Worm (Caenorhabditis elegans) whole organism, mixed stage, embryonic: ENCODE measurements around the gene T04B8.1.
"Not testable (repeated sequence)": the region's sequence is repeated elsewhere in the genome, so short reads cannot be mapped to it uniquely, and the experiment has no call there.

Source experiments
- M03D4.4 ChIP-seq: sonication (generic microtip); optimal IDR thresholded peaks from 2 replicates; lab custom pipeline; 2017; ENCODE audit warnings: mild to moderate bottlenecking, missing genetic modification characterization, missing compliant biosample characterization
- bed-3 ChIP-seq: fragments of 200-800 bp; sonication (Bioruptor generic); optimal IDR thresholded peaks from 3 replicates; lab custom pipeline; 2018; ENCODE audit warnings: mild to moderate bottlenecking, missing genetic modification characterization, moderate library complexity, missing compliant biosample characterization
- blmp-1 ChIP-seq: fragments of 150-350 bp; optimal IDR thresholded peaks from 2 replicates; lab custom pipeline; 2014; ENCODE audit warnings: missing biosample characterization, missing genetic modification characterization
- ceh-39 ChIP-seq: fragments of 150-350 bp; optimal IDR thresholded peaks from 2 replicates; lab custom pipeline; 2014; ENCODE audit warnings: missing biosample characterization, missing genetic modification characterization
- ceh-43 ChIP-seq: fragments of 200-800 bp; sonication (Bioruptor generic); optimal IDR thresholded peaks from 2 replicates; lab custom pipeline; 2018; ENCODE audit warnings: mild to moderate bottlenecking, missing genetic modification characterization, moderate library complexity, missing compliant biosample characterization
- ceh-83 ChIP-seq: fragments of 200-800 bp; sonication (Bioruptor generic); optimal IDR thresholded peaks from 2 replicates; lab custom pipeline; 2018; ENCODE audit warnings: mild to moderate bottlenecking, missing genetic modification characterization, missing compliant biosample characterization
- ces-1 ChIP-seq: fragments of 150-350 bp; optimal IDR thresholded peaks from 2 replicates; lab custom pipeline; 2014; ENCODE audit warnings: missing biosample characterization, missing genetic modification reagents, missing genetic modification characterization
- cnd-1 ChIP-seq: fragments of 200-800 bp; sonication (Bioruptor generic); optimal IDR thresholded peaks from 2 replicates; lab custom pipeline; 2018; ENCODE audit warnings: mild to moderate bottlenecking, missing genetic modification characterization, missing compliant biosample characterization
- drap-1 ChIP-seq: fragments of 200-800 bp; sonication (Bioruptor generic); optimal IDR thresholded peaks from 3 replicates; lab custom pipeline; 2018; ENCODE audit warnings: mild to moderate bottlenecking, missing genetic modification characterization, missing compliant biosample characterization
- elt-1 ChIP-seq: sonication (generic microtip); optimal IDR thresholded peaks from 2 replicates; lab custom pipeline; 2017; ENCODE audit warnings: missing genetic modification characterization, mild to moderate bottlenecking, missing compliant biosample characterization, antibody characterized with exemption, moderate library complexity, borderline replicate concordance; ENCODE audit not compliant: insufficient read depth
- elt-3 ChIP-seq: fragments of 150-350 bp; optimal IDR thresholded peaks from 2 replicates; lab custom pipeline; 2014; ENCODE audit warnings: missing biosample characterization, missing genetic modification characterization
- ham-2 ChIP-seq: fragments of 200-800 bp; sonication (Bioruptor generic); optimal IDR thresholded peaks from 2 replicates; lab custom pipeline; 2018; ENCODE audit warnings: mild to moderate bottlenecking, missing genetic modification characterization, missing compliant biosample characterization
- hlh-1 ChIP-seq: fragments of 150-350 bp; optimal IDR thresholded peaks from 2 replicates; lab custom pipeline; 2014; ENCODE audit warnings: missing biosample characterization, missing genetic modification reagents, missing genetic modification characterization
- lin-13 ChIP-seq: fragments of 150-350 bp; optimal IDR thresholded peaks from 2 replicates; lab custom pipeline; 2014; ENCODE audit warnings: missing biosample characterization, missing genetic modification characterization
- lin-32 ChIP-seq: fragments of 200-800 bp; sonication (Bioruptor generic); optimal IDR thresholded peaks from 2 replicates; lab custom pipeline; 2018; ENCODE audit warnings: mild to moderate bottlenecking, missing genetic modification characterization, missing compliant biosample characterization
- lsy-2 ChIP-seq: fragments of 150-350 bp; optimal IDR thresholded peaks from 2 replicates; lab custom pipeline; 2014; ENCODE audit warnings: missing biosample characterization, missing genetic modification characterization
- mab-5 ChIP-seq: fragments of 150-350 bp; optimal IDR thresholded peaks from 2 replicates; lab custom pipeline; 2014; ENCODE audit warnings: missing biosample characterization, missing genetic modification characterization
- mep-1 ChIP-seq: fragments of 150-350 bp; optimal IDR thresholded peaks from 2 replicates; lab custom pipeline; 2017; ENCODE audit warnings: missing biosample characterization, missing genetic modification reagents, missing genetic modification characterization, inconsistent platforms
- mls-2 ChIP-seq: sonication (generic microtip); optimal IDR thresholded peaks from 2 replicates; lab custom pipeline; 2016; ENCODE audit warnings: mild to moderate bottlenecking, missing genetic modification characterization, moderate library complexity, missing compliant biosample characterization
- nhr-12 ChIP-seq: fragments of 150-350 bp; optimal IDR thresholded peaks from 2 replicates; lab custom pipeline; 2014; ENCODE audit warnings: missing biosample characterization, missing genetic modification characterization
- nhr-2 ChIP-seq: fragments of 150-350 bp; optimal IDR thresholded peaks from 2 replicates; lab custom pipeline; 2014; ENCODE audit warnings: missing biosample characterization, missing genetic modification characterization
- nhr-237 ChIP-seq: fragments of 150-350 bp; optimal IDR thresholded peaks from 2 replicates; lab custom pipeline; 2014; ENCODE audit warnings: missing biosample characterization, missing genetic modification characterization
- nhr-76 ChIP-seq: sonication (generic microtip); optimal IDR thresholded peaks from 2 replicates; lab custom pipeline; 2017; ENCODE audit warnings: missing biosample characterization, missing genetic modification characterization
- pha-4 ChIP-seq: fragments of 150-350 bp; optimal IDR thresholded peaks from 2 replicates; lab custom pipeline; 2018; ENCODE audit warnings: missing biosample characterization, missing genetic modification reagents, missing genetic modification characterization
- sem-2 ChIP-seq: fragments of 200-800 bp; sonication (Bioruptor generic); optimal IDR thresholded peaks from 2 replicates; lab custom pipeline; 2018; ENCODE audit warnings: mild to moderate bottlenecking, missing genetic modification characterization, missing compliant biosample characterization
- snpc-4 ChIP-seq: fragments of 150-350 bp; optimal IDR thresholded peaks from 2 replicates; lab custom pipeline; 2014; ENCODE audit warnings: missing biosample characterization, missing genetic modification characterization
- sptf-1 ChIP-seq: sonication (generic microtip); optimal IDR thresholded peaks from 2 replicates; lab custom pipeline; 2017; ENCODE audit warnings: mild to moderate bottlenecking, missing genetic modification characterization, moderate library complexity, missing compliant biosample characterization
- unc-120 ChIP-seq: sonication (generic microtip); optimal IDR thresholded peaks from 2 replicates; lab custom pipeline; 2017; ENCODE audit warnings: missing genetic modification characterization, missing compliant biosample characterization; ENCODE audit not compliant: poor library complexity, severe bottlenecking
- unc-39 ChIP-seq: fragments of 150-350 bp; optimal IDR thresholded peaks from 2 replicates; lab custom pipeline; 2014; ENCODE audit warnings: missing biosample characterization, missing genetic modification characterization
- zip-8 ChIP-seq: fragments of 150-350 bp; optimal IDR thresholded peaks from 2 replicates; lab custom pipeline; 2014; ENCODE audit warnings: missing biosample characterization, missing genetic modification characterization
- ztf-11 ChIP-seq: fragments of 150-350 bp; optimal IDR thresholded peaks from 2 replicates; lab custom pipeline; 2014; ENCODE audit warnings: missing biosample characterization, missing genetic modification characterization

Gene T04B8.1

ce11 chrII:633984-634383, at the start of gene T04B8.1:
Gene T04B8.1 (plus strand): TSS chrII:634284.
- TF ChIP-seq ces-1 (GFP tag; lab: Kevin White, UChicago), result no peak
- no peak for TF ChIP-seq bed-3 (GFP tag; lab: Kevin White, UChicago)
- no peak for TF ChIP-seq snpc-4
- no peak for TF ChIP-seq sptf-1 (tag; lab: Kevin White, UChicago)
- no peak for TF ChIP-seq zip-8 (tag; lab: Kevin White, UChicago)
- no peak for TF ChIP-seq cnd-1 (tag; lab: Kevin White, UChicago)
- no peak for TF ChIP-seq lsy-2 (tag; lab: Kevin White, UChicago)
- TF ChIP-seq, all 35 proteins: peak for 0

ce11 chrII:584321-584848, 49.7 kb upstream of the T04B8.1 start, which contains the start of the genes W08F4.12 and W08F4.13:
Gene W08F4.12 (minus strand): TSS chrII:584421.
Gene W08F4.13 (plus strand): TSS chrII:584798.
- TF ChIP-seq nhr-76 (tag; lab: Kevin White, UChicago) (no peak), blmp-1 (tag; lab: Kevin White, UChicago) (no peak), ceh-83 (no peak), ceh-39 (no peak), elt-1 (tag; lab: Kevin White, UChicago) (no peak), ces-1 (GFP tag; lab: Kevin White, UChicago) (no peak), mls-2 (tag; lab: Kevin White, UChicago) (no peak), bed-3 (GFP tag; lab: Kevin White, UChicago) (no peak), cnd-1 (tag; lab: Kevin White, UChicago) (no peak), sptf-1 (tag; lab: Kevin White, UChicago) (no peak), ztf-11 (tag; lab: Kevin White, UChicago) (no peak), M03D4.4 (tag; lab: Kevin White, UChicago) (no peak), unc-120 (no peak), lin-13 (tag; lab: Kevin White, UChicago) (no peak), unc-39 (tag; lab: Kevin White, UChicago) (no peak), nhr-237 (tag; lab: Kevin White, UChicago) (no peak), zip-8 (tag; lab: Kevin White, UChicago) (no peak)

- TF ChIP-seq nhr-12 (tag; lab: Kevin White, UChicago) (no peak), zip-8 (tag; lab: Kevin White, UChicago) (no peak), sptf-1 (tag; lab: Kevin White, UChicago) (no peak), elt-3 (no peak)
Observed at ce11 chrII:587533-587932, 46.6 kb upstream of the T04B8.1 start, which contains the start of gene fbxb-34. Gene fbxb-34 (plus strand): TSS chrII:587833.

- no peak for TF ChIP-seq sem-2 (GFP tag; lab: Kevin White, UChicago)
- no peak for TF ChIP-seq cnd-1 (tag; lab: Kevin White, UChicago)
- no peak for TF ChIP-seq elt-1 (tag; lab: Kevin White, UChicago)
- TF ChIP-seq bed-3 (GFP tag; lab: Kevin White, UChicago), result no peak
- no peak for TF ChIP-seq lin-13 (tag; lab: Kevin White, UChicago)
- no peak for TF ChIP-seq sptf-1 (tag; lab: Kevin White, UChicago)
- TF ChIP-seq nhr-2, result no peak
- no peak for TF ChIP-seq ztf-11 (tag; lab: Kevin White, UChicago)
- TF ChIP-seq nhr-12 (tag; lab: Kevin White, UChicago), result no peak
- no peak for TF ChIP-seq snpc-4
- TF ChIP-seq lsy-2 (tag; lab: Kevin White, UChicago), result no peak
- no peak for TF ChIP-seq mls-2 (tag; lab: Kevin White, UChicago)
Observed at ce11 chrII:591110-591509, 43.0 kb upstream of the T04B8.1 start, which contains the start of gene W08F4.10. Gene W08F4.10 (minus strand): TSS chrII:591210.

- not testable (repeated sequence) for TF ChIP-seq cnd-1, nhr-237, pha-4 (tag; lab: Kevin White, UChicago)
Observed at ce11 chrII:593221-593620, 40.9 kb upstream of the T04B8.1 start, which contains the start of gene W08F4.1. Gene W08F4.1 (plus strand): TSS chrII:593521.

- TF ChIP-seq sem-2 (GFP tag; lab: Kevin White, UChicago), result no peak
- no peak for TF ChIP-seq snpc-4
- no peak for TF ChIP-seq drap-1 (GFP tag; lab: Kevin White, UChicago)
- no peak for TF ChIP-seq ztf-11 (tag; lab: Kevin White, UChicago)
- TF ChIP-seq mls-2 (tag; lab: Kevin White, UChicago), result no peak
- TF ChIP-seq ceh-83, result no peak
- TF ChIP-seq ceh-43, result no peak
- TF ChIP-seq mab-5 (tag; lab: Kevin White, UChicago), result no peak
- no peak for TF ChIP-seq lsy-2 (tag; lab: Kevin White, UChicago)
- no peak for TF ChIP-seq mep-1 (tag; lab: Kevin White, UChicago)
- no peak for TF ChIP-seq ham-2
- TF ChIP-seq lin-32 (GFP tag; lab: Kevin White, UChicago), result no peak
- TF ChIP-seq hlh-1 (tag; lab: Kevin White, UChicago), result no peak
- no peak for TF ChIP-seq nhr-76 (tag; lab: Kevin White, UChicago)
- no peak for TF ChIP-seq unc-39 (tag; lab: Kevin White, UChicago)
Observed at ce11 chrII:596702-597101, 37.4 kb upstream of the T04B8.1 start.
